Worm (Caenorhabditis elegans): ENCODE data around the gene fbxb-107.

DNA sequence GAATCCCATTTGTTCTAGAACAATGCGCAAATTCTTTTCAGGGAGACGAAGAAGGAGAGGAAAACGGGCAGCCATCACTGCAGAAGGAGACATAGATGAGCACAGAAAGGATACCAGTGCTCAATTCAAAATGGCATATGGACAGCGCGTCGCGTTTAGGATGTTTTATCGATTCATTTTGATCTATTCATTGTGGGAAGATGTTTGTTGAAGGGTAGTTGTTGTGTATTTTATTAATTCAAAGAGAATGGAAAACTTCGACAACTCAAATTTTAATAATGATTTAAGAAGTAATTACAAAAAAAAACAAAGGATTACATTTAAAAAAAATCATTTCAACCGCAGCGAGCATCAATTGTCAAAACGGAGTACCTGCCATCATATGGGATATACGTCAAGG, 13.6 kb downstream of the fbxb-107 start, which contains the start of gene sdz-10:
- no peak for TF ChIP-seq pha-4 (GFP tag; IDR thresholded peaks at IDR 0.05)
- TF ChIP-seq pha-4 (tag; optimal IDR thresholded peaks at IDR 0.05): no peak
- TF ChIP-seq zfp-2 (tag; optimal IDR thresholded peaks at IDR 0.05): no peak
- TF ChIP-seq nhr-237 (tag; optimal IDR thresholded peaks at IDR 0.05): no peak
- no peak for TF ChIP-seq jun-1 (tag; optimal IDR thresholded peaks at IDR 0.05)
- TF ChIP-seq zag-1 (tag; optimal IDR thresholded peaks at IDR 0.05): no peak
- no peak for TF ChIP-seq ztf-11 (tag; optimal IDR thresholded peaks at IDR 0.05)
- no peak for TF ChIP-seq dpl-1 (GFP tag; optimal IDR thresholded peaks at IDR 0.05)
